Worm (Caenorhabditis elegans): ENCODE results near the gene str-7.

DNA sequence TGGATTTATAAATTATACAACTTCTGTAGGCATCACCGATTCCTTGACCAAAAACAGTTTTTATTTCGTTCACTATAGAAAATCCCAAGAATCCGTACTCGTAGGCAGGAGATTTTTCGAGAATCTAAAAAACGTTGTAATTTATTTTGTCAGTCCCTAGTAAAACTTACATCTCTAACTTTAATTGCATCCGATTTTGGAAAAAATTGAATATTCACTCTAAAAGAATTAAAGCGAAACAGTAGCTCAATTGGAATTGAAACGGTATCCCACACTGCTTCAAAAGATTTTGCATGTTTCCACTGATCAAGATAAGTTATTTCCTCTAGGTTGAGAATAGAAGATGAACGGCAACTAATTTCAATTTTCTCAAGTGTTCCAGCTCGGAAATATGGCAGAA lies 31.9 kb upstream of the str-7 start, which contains the start of gene fbxa-142:
- no peak for TF ChIP-seq unc-62 (GFP tag; optimal IDR thresholded peaks at IDR 0.05)
- TF ChIP-seq jun-1 (tag; optimal IDR thresholded peaks at IDR 0.05): no peak
- no peak for TF ChIP-seq ztf-11 (tag; optimal IDR thresholded peaks at IDR 0.05)
- TF ChIP-seq lin-39 (tag; optimal IDR thresholded peaks at IDR 0.05): no peak
- TF ChIP-seq grh-1 (GFP tag; IDR thresholded peaks at IDR 0.05): no peak
- TF ChIP-seq snpc-4 (tag; optimal IDR thresholded peaks at IDR 0.05): no peak
- no peak for TF ChIP-seq unc-98 (GFP tag; IDR thresholded peaks at IDR 0.05)
- no peak for TF ChIP-seq nhr-71 (tag; optimal IDR thresholded peaks at IDR 0.05)
- no peak for TF ChIP-seq fkh-10 (GFP tag; optimal IDR thresholded peaks at IDR 0.05)
